Worm (Caenorhabditis elegans) whole organism, young adult: ENCODE data around the gene C23G10.1.

ENCODE experiments used
- C17E4.6 ChIP-seq: fragments of 200-800 bp; sonication (Bioruptor generic); IDR thresholded peaks from 2 replicates; pipeline ENCODE4 v1.3.6; 2022; ENCODE audit warnings: missing genetic modification reagents, missing genetic modification characterization, missing compliant biosample characterization
- D2030.7 ChIP-seq: fragments of 200-800 bp; sonication (Bioruptor generic); IDR thresholded peaks from 2 replicates; pipeline ENCODE4 v1.3.6; 2022; ENCODE audit warnings: missing genetic modification reagents, missing genetic modification characterization, missing compliant biosample characterization
- F33H1.4 ChIP-seq: fragments of 200-800 bp; sonication (Bioruptor generic); IDR thresholded peaks from 2 replicates; pipeline ENCODE4 v1.3.6; 2022; ENCODE audit warnings: missing genetic modification reagents, missing genetic modification characterization, missing compliant biosample characterization
- F39B2.1 ChIP-seq: fragments of 200-800 bp; sonication (Bioruptor generic); IDR thresholded peaks from 2 replicates; pipeline ENCODE4 v1.3.6; 2022; ENCODE audit warnings: missing genetic modification reagents, missing genetic modification characterization, missing compliant biosample characterization
- F49E8.2 ChIP-seq: sonication (generic microtip); optimal IDR thresholded peaks from 3 replicates; lab custom pipeline; 2017; ENCODE audit warnings: missing genetic modification characterization, mild to moderate bottlenecking, missing compliant biosample characterization, antibody characterized with exemption, moderate library complexity; ENCODE audit not compliant: insufficient read depth
- F52B5.7 ChIP-seq: sonication (generic microtip); optimal IDR thresholded peaks from 2 replicates; lab custom pipeline; 2016; ENCODE audit warnings: mild to moderate bottlenecking, missing genetic modification characterization, missing compliant biosample characterization
- K12H6.12 ChIP-seq: fragments of 200-800 bp; sonication (Bioruptor generic); optimal IDR thresholded peaks from 2 replicates; lab custom pipeline; 2018; ENCODE audit warnings: mild to moderate bottlenecking, missing genetic modification characterization, missing compliant biosample characterization
- T07F8.4 ChIP-seq: sonication (generic microtip); optimal IDR thresholded peaks from 2 replicates; lab custom pipeline; 2016; ENCODE audit warnings: mild to moderate bottlenecking, missing genetic modification characterization, moderate library complexity, missing compliant biosample characterization
- Y56A3A.18 ChIP-seq: fragments of 200-800 bp; sonication (Bioruptor generic); IDR thresholded peaks from 2 replicates; pipeline ENCODE4 v1.3.6; 2022; ENCODE audit warnings: missing genetic modification reagents, missing genetic modification characterization, missing compliant biosample characterization
- Y95B8A.8 ChIP-seq: fragments of 200-800 bp; sonication (Bioruptor generic); IDR thresholded peaks from 2 replicates; pipeline ENCODE4 v1.3.6; 2022; ENCODE audit warnings: missing genetic modification reagents, missing genetic modification characterization, missing compliant biosample characterization
- atf-7 ChIP-seq: sonication (generic microtip); optimal IDR thresholded peaks from 2 replicates; lab custom pipeline; 2017; ENCODE audit warnings: mild to moderate bottlenecking, missing genetic modification characterization, missing compliant biosample characterization
- attf-3 ChIP-seq: fragments of 200-800 bp; sonication (Bioruptor generic); conservative IDR thresholded peaks from 2 replicates; pipeline ENCODE4 v1.3.6; 2022; ENCODE audit warnings: missing genetic modification reagents, missing genetic modification characterization, missing compliant biosample characterization
- cebp-1 ChIP-seq, 2 experiments: fragments of 200-800 bp in 1 of 2; sonication (Bioruptor generic) in 1 of 2; sonication (generic microtip) in 1 of 2; IDR thresholded peaks in 1 of 2; optimal IDR thresholded peaks in 1 of 2; 2 replicates each; pipeline versions ENCODE4 v1.3.6 to Lab custom; 2017 to 2022; ENCODE audit warnings: missing compliant biosample characterization in 2 of 2, missing genetic modification characterization in 2 of 2, mild to moderate bottlenecking in 1 of 2, missing genetic modification reagents in 1 of 2, moderate library complexity in 1 of 2
- cebp-2 ChIP-seq: fragments of 200-800 bp; sonication (Bioruptor generic); IDR thresholded peaks from 2 replicates; pipeline ENCODE4 v1.3.6; 2022; ENCODE audit warnings: missing genetic modification characterization, missing compliant biosample characterization
- ceh-100 ChIP-seq: fragments of 200-800 bp; sonication (Bioruptor generic); IDR thresholded peaks from 2 replicates; pipeline ENCODE4 v1.3.6; 2022; ENCODE audit warnings: missing genetic modification reagents, missing genetic modification characterization, missing compliant biosample characterization
- ceh-58 ChIP-seq: fragments of 200-800 bp; sonication (Bioruptor generic); IDR thresholded peaks from 2 replicates; pipeline ENCODE4 v1.3.6; 2022; ENCODE audit warnings: missing genetic modification characterization, missing compliant biosample characterization
- die-1 ChIP-seq: sonication (generic microtip); optimal IDR thresholded peaks from 2 replicates; lab custom pipeline; 2016; ENCODE audit warnings: missing genotype, mild to moderate bottlenecking, missing genetic modification characterization, missing compliant biosample characterization
- dox-1 ChIP-seq: fragments of 200-800 bp; sonication (Bioruptor generic); IDR thresholded peaks from 2 replicates; pipeline ENCODE4 v1.3.6; 2022; ENCODE audit warnings: missing genetic modification reagents, missing genetic modification characterization, missing compliant biosample characterization
- efl-1 ChIP-seq: fragments of 150-350 bp; optimal IDR thresholded peaks from 2 replicates; lab custom pipeline; 2014; ENCODE audit warnings: missing biosample characterization, missing genetic modification reagents, missing genetic modification characterization
- egl-18 ChIP-seq: fragments of 200-800 bp; sonication (Bioruptor generic); IDR thresholded peaks from 2 replicates; pipeline ENCODE4 v1.3.6; 2022; ENCODE audit warnings: missing genetic modification reagents, missing genetic modification characterization, missing compliant biosample characterization
- ekl-4 ChIP-seq: fragments of 200-800 bp; sonication (Bioruptor generic); IDR thresholded peaks from 2 replicates; pipeline ENCODE4 v1.3.6; 2022; ENCODE audit warnings: missing genetic modification reagents, missing genetic modification characterization, missing compliant biosample characterization
- ets-4 ChIP-seq: fragments of 200-800 bp; sonication (Bioruptor generic); optimal IDR thresholded peaks from 2 replicates; lab custom pipeline; 2018; ENCODE audit warnings: mild to moderate bottlenecking, missing genetic modification characterization, missing compliant biosample characterization
- gei-17 ChIP-seq: fragments of 200-800 bp; sonication (Bioruptor generic); optimal IDR thresholded peaks from 2 replicates; lab custom pipeline; 2018; ENCODE audit warnings: mild to moderate bottlenecking, missing genetic modification characterization, missing compliant biosample characterization
- hmg-1.2 ChIP-seq: fragments of 200-800 bp; sonication (Bioruptor generic); IDR thresholded peaks from 2 replicates; pipeline ENCODE4 v1.3.6; 2022; ENCODE audit warnings: missing genetic modification reagents, missing genetic modification characterization, missing compliant biosample characterization
- hsf-1 ChIP-seq: fragments of 200-800 bp; sonication (Bioruptor generic); IDR thresholded peaks from 2 replicates; pipeline ENCODE4 v1.3.6; 2022; ENCODE audit warnings: missing genetic modification reagents, missing genetic modification characterization, missing compliant biosample characterization
- let-607 ChIP-seq, 2 experiments: fragments of 200-800 bp in 1 of 2; sonication (Bioruptor generic) in 1 of 2; sonication (generic microtip) in 1 of 2; optimal IDR thresholded peaks; 2 replicates each; lab custom pipeline; 2016 to 2018; ENCODE audit warnings: mild to moderate bottlenecking in 2 of 2, missing compliant biosample characterization in 2 of 2, missing genetic modification characterization in 2 of 2, moderate library complexity in 2 of 2, missing genotype in 1 of 2
- lin-26 ChIP-seq: fragments of 200-800 bp; sonication (Bioruptor generic); IDR thresholded peaks from 2 replicates; pipeline ENCODE4 v1.3.6; 2022; ENCODE audit warnings: missing genetic modification reagents, missing genetic modification characterization, missing compliant biosample characterization
- lin-54 ChIP-seq: fragments of 200-800 bp; sonication (Bioruptor generic); optimal IDR thresholded peaks from 2 replicates; lab custom pipeline; 2018; ENCODE audit warnings: mild to moderate bottlenecking, missing genetic modification characterization, missing compliant biosample characterization
- lsl-1 ChIP-seq: fragments of 200-800 bp; sonication (Bioruptor generic); optimal IDR thresholded peaks from 2 replicates; lab custom pipeline; 2018; ENCODE audit warnings: mild to moderate bottlenecking, missing genetic modification characterization, moderate library complexity, missing compliant biosample characterization
- madf-6 ChIP-seq: fragments of 200-800 bp; sonication (Bioruptor generic); IDR thresholded peaks from 2 replicates; pipeline ENCODE4 v1.3.6; 2022; ENCODE audit warnings: missing genetic modification reagents, missing genetic modification characterization, missing compliant biosample characterization
- mcd-1 ChIP-seq: fragments of 200-800 bp; sonication (Bioruptor generic); IDR thresholded peaks from 2 replicates; pipeline ENCODE4 v1.3.6; 2022; ENCODE audit warnings: missing genetic modification reagents, missing genetic modification characterization, missing compliant biosample characterization
- nhr-179 ChIP-seq: sonication (generic microtip); optimal IDR thresholded peaks from 2 replicates; lab custom pipeline; 2016; ENCODE audit warnings: mild to moderate bottlenecking, missing genetic modification characterization, missing compliant biosample characterization
- nhr-27 ChIP-seq: fragments of 200-800 bp; sonication (Bioruptor generic); optimal IDR thresholded peaks from 2 replicates; lab custom pipeline; 2018; ENCODE audit warnings: mild to moderate bottlenecking, missing genetic modification characterization, moderate library complexity, missing compliant biosample characterization
- rcor-1 ChIP-seq: fragments of 200-800 bp; sonication (Bioruptor generic); IDR thresholded peaks from 2 replicates; pipeline ENCODE4 v1.3.6; 2022; ENCODE audit warnings: missing genetic modification reagents, missing genetic modification characterization, missing compliant biosample characterization
- rec-8 ChIP-seq, 2 experiments: sonication (generic microtip); optimal IDR thresholded peaks; 2 replicates each; lab custom pipeline; 2016; ENCODE audit warnings: mild to moderate bottlenecking in 2 of 2, missing genetic modification characterization in 2 of 2, missing genetic modification reagents in 2 of 2, missing genotype in 2 of 2, missing biosample characterization in 1 of 2, missing compliant biosample characterization in 1 of 2, moderate library complexity in 1 of 2
- repo-1 ChIP-seq: sonication (generic microtip); optimal IDR thresholded peaks from 2 replicates; lab custom pipeline; 2017; ENCODE audit warnings: mild to moderate bottlenecking, missing genetic modification characterization, missing compliant biosample characterization
- rpc-1 ChIP-seq, 2 experiments: fragments of 150-350 bp in 1 of 2; sonication (generic microtip) in 1 of 2; optimal IDR thresholded peaks; 2 replicates each; lab custom pipeline; 2014 to 2018; ENCODE audit warnings: missing biosample characterization in 1 of 2, missing genetic modification characterization in 1 of 2, missing genetic modification reagents in 1 of 2, missing genotype in 1 of 2
- sea-2 ChIP-seq: fragments of 200-800 bp; sonication (Bioruptor generic); IDR thresholded peaks from 2 replicates; pipeline ENCODE4 v1.3.6; 2022; ENCODE audit warnings: missing genetic modification characterization, missing compliant biosample characterization
- sptf-2 ChIP-seq: fragments of 200-800 bp; sonication (Bioruptor generic); optimal IDR thresholded peaks from 2 replicates; lab custom pipeline; 2018; ENCODE audit warnings: mild to moderate bottlenecking, missing genetic modification characterization, missing compliant biosample characterization
- xnd-1 ChIP-seq: sonication (generic microtip); optimal IDR thresholded peaks from 2 replicates; lab custom pipeline; 2016; ENCODE audit warnings: missing genotype, missing genetic modification reagents, missing genetic modification characterization, missing compliant biosample characterization
- zfh-2 ChIP-seq: fragments of 200-800 bp; sonication (Bioruptor generic); conservative IDR thresholded peaks from 2 replicates; pipeline ENCODE4 v1.3.6; 2022; ENCODE audit warnings: missing genetic modification reagents, missing genetic modification characterization, missing compliant biosample characterization
- ztf-3 ChIP-seq: fragments of 200-800 bp; sonication (Bioruptor generic); optimal IDR thresholded peaks from 2 replicates; lab custom pipeline; 2018; ENCODE audit warnings: mild to moderate bottlenecking, missing genetic modification characterization, missing compliant biosample characterization

C23G10.1 gene

ce11 chrIII:6206161-6206853 lies 2.8 kb upstream of the C23G10.1 start, which contains the start of the genes sna-3 and rps-3 (continued):
- TF ChIP-seq cebp-1 (GFP tag; IDR thresholded peaks at IDR 0.05; lab: Robert Waterston, UW) (0 out of 2 replicates have a peak, but pooled peaks have one; percentile 13), cebp-1 (tag; optimal IDR thresholded peaks at IDR 0.05; lab: Kevin White, UChicago) (peak; percentile 62), lin-26 (GFP tag; lab: Robert Waterston, UW) (no peak), rcor-1 (no peak), ztf-3 (GFP tag; lab: Kevin White, UChicago) (no peak), hsf-1 (GFP tag; lab: Robert Waterston, UW) (peak; percentile 58; the same call in 1 of the 2 replicates), T07F8.4 (no peak)

ce11 chrIII:6207046-6207445 lies 2.0 kb upstream of the C23G10.1 start:
- TF ChIP-seq ets-4 (GFP tag; lab: Kevin White, UChicago) (no peak), D2030.7 (GFP tag; lab: Robert Waterston, UW) (peak; percentile 18; the same call in 1 of the 2 replicates), dox-1 (GFP tag; lab: Robert Waterston, UW) (peak; percentile 56; the same call in 1 of the 2 replicates), egl-18 (GFP tag; lab: Robert Waterston, UW) (no peak), F33H1.4 (GFP tag; lab: Robert Waterston, UW) (peak; percentile 26; the same call in 1 of the 2 replicates), ceh-58 (GFP tag; lab: Robert Waterston, UW) (0 out of 2 replicates have a peak, but pooled peaks have one; percentile 57), zfh-2 (GFP tag; lab: Robert Waterston, UW) (peak; percentile 49), sea-2 (GFP tag; lab: Robert Waterston, UW) (no peak)

- TF ChIP-seq xnd-1 (tag; lab: Kevin White, UChicago) = peak; percentile 18
- TF ChIP-seq mcd-1 (GFP tag; lab: Robert Waterston, UW) = no peak
- TF ChIP-seq attf-3 (GFP tag; lab: Robert Waterston, UW) = no peak
- TF ChIP-seq gei-17 (GFP tag; lab: Kevin White, UChicago) = no peak
- no peak for TF ChIP-seq nhr-179 (tag; lab: Kevin White, UChicago)
- no peak for TF ChIP-seq cebp-2 (GFP tag; lab: Robert Waterston, UW)
- TF ChIP-seq repo-1 (tag; lab: Kevin White, UChicago) = peak; percentile 16
- TF ChIP-seq C17E4.6 (GFP tag; lab: Robert Waterston, UW) = no peak
- peak; percentile 70; the same call in 1 of the 2 replicates for TF ChIP-seq ekl-4 (GFP tag; lab: Robert Waterston, UW)
- no peak for TF ChIP-seq K12H6.12 (tag; lab: Kevin White, UChicago)
- TF ChIP-seq atf-7 (tag; lab: Kevin White, UChicago) = peak; percentile 18
- TF ChIP-seq F39B2.1 (GFP tag; lab: Robert Waterston, UW) = peak; percentile 75; the same call in 1 of the 2 replicates
- peak; percentile 16 for TF ChIP-seq lin-54 (GFP tag; lab: Kevin White, UChicago)
- peak; percentile 3 for TF ChIP-seq efl-1
- TF ChIP-seq sptf-2 = no peak
- TF ChIP-seq hsf-1 (GFP tag; lab: Robert Waterston, UW) = peak; percentile 61
- no peak for TF ChIP-seq nhr-27 (tag; lab: Kevin White, UChicago)
- TF ChIP-seq die-1 = peak; percentile 31
- TF ChIP-seq let-607 (tag; optimal IDR thresholded peaks at IDR 0.05; lab: Kevin White, UChicago) = no peak
- peak; percentile 62 for TF ChIP-seq rcor-1
- peak; percentile 27; the same call in 1 of the 2 replicates for TF ChIP-seq ceh-100 (GFP tag; lab: Robert Waterston, UW)
- peak; percentile 68; the same call in 1 of the 2 replicates for TF ChIP-seq Y56A3A.18 (GFP tag; lab: Robert Waterston, UW)
- TF ChIP-seq rpc-1 (optimal IDR thresholded peaks at IDR 0.05; lab: Kevin White, UChicago) = no peak
- TF ChIP-seq rpc-1 (tag; optimal IDR thresholded peaks at IDR 0.05; lab: Kevin White, UChicago) = no peak
- peak; percentile 83 for TF ChIP-seq F49E8.2 (tag; lab: Kevin White, UChicago)
- TF ChIP-seq lsl-1 (GFP tag; lab: Kevin White, UChicago) = peak; percentile 1
- no peak for TF ChIP-seq rec-8 (tag; optimal IDR thresholded peaks at IDR 0.05; lab: Kevin White, UChicago)
- TF ChIP-seq Y95B8A.8 (GFP tag; lab: Robert Waterston, UW) = 0 out of 2 replicates have a peak, but pooled peaks have one; percentile 31
- TF ChIP-seq madf-6 = peak; percentile 74
- TF ChIP-seq F52B5.7 (tag; lab: Kevin White, UChicago) = no peak
- TF ChIP-seq hmg-1.2 (GFP tag; lab: Robert Waterston, UW) = peak; percentile 30; the same call in 1 of the 2 replicates
These were observed 1.2 kb upstream of the C23G10.1 start, which contains the start of gene C23G10.2 for ce11 chrIII:6207881-6208280. TSS of gene C23G10.2 (plus strand) at chrIII:6208064.
